Fruit fly (Drosophila melanogaster) whole organism, embryonic: ENCODE results near the gene CG15047.

Experiments
- B-H1 ChIP-seq: fragments of 200-800 bp; sonication (Bioruptor generic); IDR thresholded peaks from 3 replicates; pipeline ENCODE4 v1.3.6; 2022; ENCODE audit warnings: missing biosample characterization, missing genetic modification characterization
- CG1024 ChIP-seq: fragments of 200-800 bp; sonication (Bioruptor generic); IDR thresholded peaks from 2 replicates; pipeline ENCODE4 v1.3.6; 2022; ENCODE audit warnings: missing biosample characterization, missing genetic modification characterization
- CG10366 ChIP-seq: fragments of 200-800 bp; sonication (Bioruptor generic); IDR thresholded peaks from 2 replicates; pipeline ENCODE4 v1.3.6; 2022; ENCODE audit warnings: missing biosample characterization, missing genetic modification characterization
- CG10462 ChIP-seq: fragments of 200-800 bp; sonication (Bioruptor generic); optimal IDR thresholded peaks from 2 replicates; lab custom pipeline; 2016; ENCODE audit warnings: missing biosample characterization, missing genetic modification characterization
- CG12769 ChIP-seq: fragments of 200-800 bp; sonication (Bioruptor generic); optimal IDR thresholded peaks from 2 replicates; lab custom pipeline; 2019; ENCODE audit warnings: missing biosample characterization, mild to moderate bottlenecking, missing genetic modification characterization, moderate library complexity
- CG13287 ChIP-seq: fragments of 200-800 bp; sonication (Bioruptor generic); IDR thresholded peaks from 2 replicates; pipeline ENCODE4 v1.3.6; 2022; ENCODE audit warnings: missing biosample characterization, missing genetic modification characterization; ENCODE audit not compliant: partially characterized antibody
- CG15696 ChIP-seq: fragments of 200-800 bp; sonication (Bioruptor generic); optimal IDR thresholded peaks from 2 replicates; lab custom pipeline; 2019; ENCODE audit warnings: missing biosample characterization, mild to moderate bottlenecking, missing genetic modification characterization, moderate library complexity
- CG1603 ChIP-seq: fragments of 200-800 bp; sonication (Bioruptor generic); optimal IDR thresholded peaks from 2 replicates; lab custom pipeline; 2019; ENCODE audit warnings: missing biosample characterization, mild to moderate bottlenecking, missing genetic modification characterization, moderate library complexity
- CG17359 ChIP-seq: fragments of 200-800 bp; sonication (Bioruptor generic); optimal IDR thresholded peaks from 3 replicates; lab custom pipeline; 2018; ENCODE audit warnings: missing biosample characterization, mild to moderate bottlenecking, missing genetic modification characterization, moderate library complexity
- CG17361 ChIP-seq: fragments of 200-800 bp; sonication (Bioruptor generic); IDR thresholded peaks from 3 replicates; pipeline ENCODE4 v1.3.6; 2022; ENCODE audit warnings: missing biosample characterization, missing genetic modification characterization
- CG17802 ChIP-seq: fragments of 200-800 bp; sonication (Bioruptor generic); optimal IDR thresholded peaks from 2 replicates; lab custom pipeline; 2018; ENCODE audit warnings: missing biosample characterization, mild to moderate bottlenecking, missing genetic modification characterization, moderate library complexity
- CG1832 ChIP-seq: fragments of 200-800 bp; sonication (Bioruptor generic); optimal IDR thresholded peaks from 2 replicates; lab custom pipeline; 2017; ENCODE audit warnings: missing biosample characterization, mild to moderate bottlenecking, missing genetic modification characterization, inconsistent platforms
- CG18599 ChIP-seq: fragments of 200-800 bp; sonication (Bioruptor generic); optimal IDR thresholded peaks from 3 replicates; lab custom pipeline; 2017; ENCODE audit warnings: missing biosample characterization, missing genetic modification characterization, mild to moderate bottlenecking, moderate library complexity, missing genetic modification reagents
- CG2712 ChIP-seq: fragments of 200-800 bp; optimal IDR thresholded peaks from 3 replicates; lab custom pipeline; 2019; ENCODE audit warnings: missing biosample characterization, mild to moderate bottlenecking, missing genetic modification characterization, moderate library complexity
- CG32532 ChIP-seq: fragments of 200-800 bp; sonication (Bioruptor generic); IDR thresholded peaks from 2 replicates; pipeline ENCODE4 v1.3.6; 2022; ENCODE audit warnings: missing biosample characterization, missing genetic modification characterization
- CG4730 ChIP-seq: fragments of 200-800 bp; sonication (Bioruptor generic); IDR thresholded peaks from 2 replicates; pipeline ENCODE4 v1.3.6; 2022; ENCODE audit warnings: missing biosample characterization, missing genetic modification characterization
- CG4820 ChIP-seq: fragments of 200-800 bp; sonication (Bioruptor generic); optimal IDR thresholded peaks from 3 replicates; lab custom pipeline; 2016; ENCODE audit warnings: missing biosample characterization, missing genetic modification characterization
- CG6791 ChIP-seq: fragments of 200-800 bp; sonication (Bioruptor generic); IDR thresholded peaks from 3 replicates; pipeline ENCODE4 v1.3.6; 2022; ENCODE audit warnings: missing biosample characterization, missing genetic modification characterization; ENCODE audit not compliant: partially characterized antibody
- CG6854 ChIP-seq: fragments of 200-800 bp; sonication (Bioruptor generic); optimal IDR thresholded peaks from 3 replicates; lab custom pipeline; 2017; ENCODE audit warnings: missing biosample characterization, mild to moderate bottlenecking, missing genetic modification characterization
- CG7928 ChIP-seq: fragments of 200-800 bp; sonication (Bioruptor generic); optimal IDR thresholded peaks from 2 replicates; lab custom pipeline; 2017; ENCODE audit warnings: missing biosample characterization, mild to moderate bottlenecking, missing genetic modification characterization
- Dbx ChIP-seq: fragments of 200-800 bp; sonication (Bioruptor generic); IDR thresholded peaks from 3 replicates; pipeline ENCODE4 v1.3.6; 2022; ENCODE audit warnings: missing biosample characterization, missing genetic modification characterization
- Fer3 ChIP-seq: fragments of 200-800 bp; sonication (Bioruptor generic); optimal IDR thresholded peaks from 2 replicates; lab custom pipeline; 2018; ENCODE audit warnings: missing biosample characterization, mild to moderate bottlenecking, missing genetic modification characterization, moderate library complexity
- Gug ChIP-seq: fragments of 200-800 bp; sonication (Bioruptor generic); IDR thresholded peaks from 4 replicates; pipeline ENCODE4 v1.3.6; 2022; ENCODE audit warnings: missing biosample characterization, missing genetic modification characterization
- HmgD ChIP-seq: fragments of 200-800 bp; sonication (Bioruptor generic); optimal IDR thresholded peaks from 3 replicates; lab custom pipeline; 2016; ENCODE audit warnings: missing biosample characterization, missing genetic modification characterization
- Hr78 ChIP-seq, 2 experiments: fragments of 200-800 bp in 1 of 2; fragments of >200 bp in 1 of 2; sonication (Bioruptor generic) in 1 of 2; optimal IDR thresholded peaks; 2 replicates each; lab custom pipeline; 2017 to 2019; ENCODE audit warnings: missing biosample characterization in 2 of 2, missing genetic modification characterization in 2 of 2, mild to moderate bottlenecking in 1 of 2, moderate library complexity in 1 of 2
- Lpt ChIP-seq: fragments of >200 bp; optimal IDR thresholded peaks from 2 replicates; lab custom pipeline; 2018; ENCODE audit warnings: missing biosample characterization, missing genetic modification characterization
- MBD-R2 ChIP-seq: fragments of 200-800 bp; sonication (Bioruptor generic); IDR thresholded peaks from 2 replicates; pipeline ENCODE4 v1.3.6; 2022; ENCODE audit warnings: missing biosample characterization, missing genetic modification characterization
- MTF-1 ChIP-seq: fragments of 200-800 bp; sonication (Bioruptor generic); optimal IDR thresholded peaks from 2 replicates; lab custom pipeline; 2018; ENCODE audit warnings: missing biosample characterization, mild to moderate bottlenecking, missing genetic modification characterization, borderline replicate concordance
- Meics ChIP-seq: fragments of 200-800 bp; sonication (Bioruptor generic); optimal IDR thresholded peaks from 2 replicates; lab custom pipeline; 2017; ENCODE audit warnings: missing biosample characterization, mild to moderate bottlenecking, missing genetic modification characterization
- Optix ChIP-seq: fragments of 200-800 bp; sonication (Bioruptor generic); IDR thresholded peaks from 3 replicates; pipeline ENCODE4 v1.3.6; 2022; ENCODE audit warnings: missing biosample characterization, missing genetic modification characterization
- Poxn ChIP-seq: fragments of 200-800 bp; sonication (Bioruptor generic); IDR thresholded peaks from 2 replicates; pipeline ENCODE4 v1.3.6; 2022; ENCODE audit warnings: missing biosample characterization, missing genetic modification characterization
- Sry-δ ChIP-seq: fragments of 200-800 bp; sonication (Bioruptor generic); optimal IDR thresholded peaks from 2 replicates; lab custom pipeline; 2016; ENCODE audit warnings: missing biosample characterization, missing genetic modification characterization
- YL-1 ChIP-seq: fragments of 200-800 bp; sonication (Bioruptor generic); optimal IDR thresholded peaks from 3 replicates; lab custom pipeline; 2017; ENCODE audit warnings: missing biosample characterization, mild to moderate bottlenecking, missing genetic modification characterization
- cwo ChIP-seq: fragments of 200-800 bp; sonication (Bioruptor generic); optimal IDR thresholded peaks from 3 replicates; lab custom pipeline; 2017; ENCODE audit warnings: missing biosample characterization, missing genetic modification characterization, mild to moderate bottlenecking, moderate library complexity, missing genetic modification reagents
- dpn ChIP-seq, 2 experiments: fragments of 200-800 bp; sonication (Bioruptor generic); optimal IDR thresholded peaks; 3 replicates each; lab custom pipeline; 2016; ENCODE audit warnings: missing biosample characterization in 2 of 2, missing genetic modification characterization in 2 of 2
- esg ChIP-seq: fragments of 200-800 bp; sonication (Bioruptor generic); conservative IDR thresholded peaks from 2 replicates; pipeline ENCODE4 v1.3.6; 2022; ENCODE audit warnings: missing biosample characterization, missing genetic modification characterization
- gro ChIP-seq: fragments of 200-800 bp; sonication (Bioruptor generic); optimal IDR thresholded peaks from 2 replicates; lab custom pipeline; 2016; ENCODE audit warnings: missing biosample characterization, missing genetic modification characterization
- gt ChIP-seq: fragments of 200-800 bp; sonication (Bioruptor generic); IDR thresholded peaks from 2 replicates; pipeline ENCODE4 v1.3.6; 2022; ENCODE audit warnings: missing biosample characterization, missing genetic modification characterization
- hb ChIP-seq: fragments of 200-800 bp; sonication (Bioruptor generic); IDR thresholded peaks from 3 replicates; pipeline ENCODE4 v1.3.6; 2022; ENCODE audit warnings: missing biosample characterization, missing genetic modification characterization; ENCODE audit not compliant: partially characterized antibody
- hkb ChIP-seq, 2 experiments: fragments of 200-800 bp in 1 of 2; fragments of >200 bp in 1 of 2; sonication (Bioruptor generic) in 1 of 2; IDR thresholded peaks in 1 of 2; optimal IDR thresholded peaks in 1 of 2; 2 replicates each; pipeline versions ENCODE4 v1.3.6 to Lab custom; 2017 to 2022; ENCODE audit warnings: missing biosample characterization in 1 of 2, missing genetic modification characterization in 1 of 2
- lbe ChIP-seq: fragments of 200-800 bp; sonication (Bioruptor generic); optimal IDR thresholded peaks from 2 replicates; lab custom pipeline; 2016; ENCODE audit warnings: missing biosample characterization, mild to moderate bottlenecking, missing genetic modification characterization
- lola ChIP-seq, 3 experiments: fragments of >200 bp in 2 of 3; fragments of 200-800 bp in 1 of 3; sonication (Bioruptor generic) in 1 of 3; optimal IDR thresholded peaks; 2 replicates each; lab custom pipeline; 2017 to 2019; ENCODE audit warnings: missing biosample characterization in 3 of 3, missing genetic modification characterization in 3 of 3, mild to moderate bottlenecking in 1 of 3, moderate library complexity in 1 of 3
- nerfin-2 ChIP-seq: fragments of 200-800 bp; sonication (Bioruptor generic); IDR thresholded peaks from 2 replicates; pipeline ENCODE4 v1.3.6; 2022; ENCODE audit warnings: missing biosample characterization, missing genetic modification characterization; ENCODE audit not compliant: partially characterized antibody
- prd ChIP-seq, 3 experiments: fragments of >200 bp in 2 of 3; fragments of 200-800 bp in 1 of 3; sonication (Bioruptor generic) in 1 of 3; optimal IDR thresholded peaks in 2 of 3; IDR thresholded peaks in 1 of 3; 2 replicates in 2 of 3; 3 replicates in 1 of 3; pipeline versions ENCODE4 v1.3.6 to Lab custom; 2017 to 2022; ENCODE audit warnings: missing biosample characterization in 1 of 3, missing genetic modification characterization in 1 of 3
- pros ChIP-seq: fragments of 200-800 bp; sonication (Bioruptor generic); optimal IDR thresholded peaks from 3 replicates; lab custom pipeline; 2019; ENCODE audit warnings: missing biosample characterization, mild to moderate bottlenecking, missing genetic modification characterization, moderate library complexity
- rib ChIP-seq: fragments of 200-800 bp; sonication (Bioruptor generic); IDR thresholded peaks from 2 replicates; pipeline ENCODE4 v1.3.6; 2022; ENCODE audit warnings: missing biosample characterization, missing genetic modification characterization
- sug ChIP-seq: fragments of 200-800 bp; optimal IDR thresholded peaks from 2 replicates; lab custom pipeline; 2019; ENCODE audit warnings: missing biosample characterization, mild to moderate bottlenecking, missing genetic modification characterization, moderate library complexity
- unpg ChIP-seq: fragments of 200-800 bp; sonication (Bioruptor generic); optimal IDR thresholded peaks from 3 replicates; lab custom pipeline; 2018; ENCODE audit warnings: missing biosample characterization, mild to moderate bottlenecking, missing genetic modification characterization, moderate library complexity

Gene CG15047

DNA sequence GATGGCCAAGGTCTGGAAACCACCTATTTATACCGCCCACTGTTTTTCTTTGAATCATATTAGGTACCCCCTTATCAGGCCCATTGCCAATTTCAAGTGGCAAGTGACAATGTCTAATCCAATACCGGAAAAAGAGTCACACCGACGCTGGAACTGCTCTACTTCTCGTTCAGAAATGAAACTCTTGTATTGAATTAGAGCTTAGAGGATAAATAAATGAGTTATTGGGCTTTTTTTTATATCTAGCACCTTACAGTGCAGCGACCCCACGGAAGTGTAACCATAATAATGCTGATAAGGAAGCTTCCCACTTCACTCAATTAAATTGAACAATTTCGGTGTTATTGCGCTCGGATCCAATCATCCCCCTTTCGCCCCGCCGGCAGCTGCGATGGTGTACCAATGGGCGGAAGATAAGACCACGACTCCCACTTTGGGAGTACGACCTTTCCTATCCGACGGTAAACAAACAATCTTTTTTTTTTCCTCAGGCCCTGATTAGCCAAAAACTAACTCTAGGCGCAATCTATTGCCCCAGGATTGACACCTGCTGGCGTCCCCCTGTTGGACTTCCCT, 34.2 kb upstream of the CG15047 start, which contains the start of gene CG15043 (continued):
- TF ChIP-seq lola (GFP tag; optimal IDR thresholded peaks at IDR 0.05; lab: Kevin White, UChicago) (no peak), Fer3 (peak; percentile 56), Dbx (peak; percentile 78), hb (no peak), CG4730 (GFP tag; lab: Robert Waterston, UW) (peak; percentile 39), Sry-δ (peak; percentile 16), CG1603 (no peak), gro (GFP tag; lab: Kevin White, UChicago) (peak; percentile 24), Hr78 (GFP tag; optimal IDR thresholded peaks at IDR 0.05; lab: Kevin White, UChicago) (no peak), sug (tag; lab: Kevin White, UChicago) (peak; percentile 22), Lpt (GFP tag; lab: Kevin White, UChicago) (no peak), gt (GFP tag; lab: Robert Waterston, UW) (no peak), CG1024 (GFP tag; lab: Robert Waterston, UW) (no peak), Poxn (GFP tag; lab: Robert Waterston, UW) (no peak), CG6791 (GFP tag; lab: Robert Waterston, UW) (no peak), pros (GFP tag; lab: Kevin White, UChicago) (no peak), CG32532 (GFP tag; lab: Robert Waterston, UW) (peak; percentile 67), CG10462 (GFP tag; lab: Kevin White, UChicago) (no peak), hkb (optimal IDR thresholded peaks at IDR 0.05; lab: Kevin White, UChicago) (no peak), hkb (GFP tag; IDR thresholded peaks at IDR 0.05; lab: Robert Waterston, UW) (peak; percentile 57), MBD-R2 (peak; percentile 54; the same call in 1 of the 2 replicates), B-H1 (GFP tag; lab: Robert Waterston, UW) (no peak), prd (optimal IDR thresholded peaks at IDR 0.05; lab: Kevin White, UChicago) (no peak), prd (GFP tag; IDR thresholded peaks at IDR 0.05; lab: Robert Waterston, UW) (no peak; the same call in 2 of the 3 replicates), unpg (GFP tag; lab: Kevin White, UChicago) (no peak), nerfin-2 (GFP tag; lab: Robert Waterston, UW) (no peak), CG6854 (GFP tag; lab: Kevin White, UChicago) (peak; percentile 26), CG18599 (GFP tag; lab: Kevin White, UChicago) (peak; percentile 80), CG17361 (GFP tag; lab: Robert Waterston, UW) (no peak), CG17802 (tag; lab: Kevin White, UChicago) (no peak), YL-1 (no peak), CG2712 (no peak), CG17359 (tag; lab: Kevin White, UChicago) (peak; percentile 40), CG10366 (GFP tag; lab: Robert Waterston, UW) (no peak), CG7928 (GFP tag; lab: Kevin White, UChicago) (no peak), MTF-1 (GFP tag; lab: Kevin White, UChicago) (no peak), CG4820 (GFP tag; lab: Kevin White, UChicago) (peak; percentile 3), Optix (GFP tag; lab: Robert Waterston, UW) (no peak), CG12769 (peak; percentile 61), dpn (GFP tag; optimal IDR thresholded peaks at IDR 0.05; lab: Kevin White, UChicago) (peak in 1 of 2 experiments; percentile 35), cwo (GFP tag; lab: Kevin White, UChicago) (peak; percentile 44), Gug (GFP tag; lab: Robert Waterston, UW) (peak; percentile 55; the same call in 2 of the 4 replicates), esg (no peak; the same call in 1 of the 2 replicates), CG1832 (GFP tag; lab: Kevin White, UChicago) (no peak), CG15696 (tag; lab: Kevin White, UChicago) (no peak), rib (GFP tag; lab: Robert Waterston, UW) (peak; percentile 23; the same call in 1 of the 2 replicates), CG13287 (GFP tag; lab: Robert Waterston, UW) (no peak), lbe (GFP tag; lab: Kevin White, UChicago) (peak; percentile 24), HmgD (GFP tag; lab: Kevin White, UChicago) (no peak), Meics (GFP tag; lab: Kevin White, UChicago) (peak; percentile 71)
